Worm (Caenorhabditis elegans): ENCODE data around the gene Y77E11A.7.

DNA sequence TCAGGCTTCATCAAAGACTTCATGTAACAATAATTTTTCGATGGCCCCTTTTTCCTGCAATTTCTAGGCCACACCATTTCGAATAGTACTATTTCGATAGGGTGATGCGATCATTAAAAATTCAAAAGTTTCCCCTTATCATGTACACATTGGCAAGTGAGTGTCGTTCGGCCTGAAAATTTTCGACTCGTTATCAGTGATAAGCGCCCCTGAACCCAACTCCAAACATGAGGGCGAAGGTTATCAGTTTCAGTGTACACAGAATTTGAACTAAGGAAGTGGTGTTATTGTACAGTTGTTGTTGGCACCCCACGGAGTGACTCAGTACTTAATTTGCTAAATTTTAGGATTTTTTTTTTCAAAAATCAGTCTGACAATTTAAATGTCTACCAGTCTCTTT lies 40.7 kb downstream of the Y77E11A.7 start:
- TF ChIP-seq aly-1 (tag; optimal IDR thresholded peaks at IDR 0.05): no peak
- no peak for TF ChIP-seq sea-1 (GFP tag; conservative IDR thresholded peaks at IDR 0.05)

Data from whole organism, early embryonic.